Worm (Caenorhabditis elegans) whole organism, L1 larva: ENCODE results near the gene C07A4.2.
A peak's percentile ranks its signal among the peaks of the same experiment; 100 is the strongest.

ENCODE experiments used
- aha-1 ChIP-seq: fragments of 150-350 bp; optimal IDR thresholded peaks from 2 replicates; lab custom pipeline; 2014; ENCODE audit warnings: missing biosample characterization, missing genetic modification characterization
- ama-1 ChIP-seq: fragments of 150-350 bp; optimal IDR thresholded peaks from 2 replicates; lab custom pipeline; 2014
- fos-1 ChIP-seq: fragments of 150-350 bp; optimal IDR thresholded peaks from 2 replicates; lab custom pipeline; 2014; ENCODE audit warnings: missing biosample characterization, missing genetic modification characterization
- mdl-1 ChIP-seq, 2 experiments: fragments of 150-350 bp; optimal IDR thresholded peaks; 2 replicates each; lab custom pipeline; 2014 to 2017; ENCODE audit warnings: missing biosample characterization in 2 of 2, missing genetic modification characterization in 2 of 2, inconsistent platforms in 1 of 2
- nhr-237 ChIP-seq: fragments of 150-350 bp; optimal IDR thresholded peaks from 2 replicates; lab custom pipeline; 2014; ENCODE audit warnings: missing biosample characterization, missing genetic modification characterization
- nhr-28 ChIP-seq: fragments of 150-350 bp; optimal IDR thresholded peaks from 2 replicates; lab custom pipeline; 2014; ENCODE audit warnings: missing biosample characterization, missing genetic modification characterization
- nhr-77 ChIP-seq: fragments of 150-350 bp; optimal IDR thresholded peaks from 2 replicates; lab custom pipeline; 2014; ENCODE audit warnings: missing biosample characterization, missing genetic modification characterization
- pqm-1 ChIP-seq: sonication (generic microtip); optimal IDR thresholded peaks from 3 replicates; lab custom pipeline; 2017; ENCODE audit warnings: missing biosample characterization, missing genetic modification characterization
- skn-1 ChIP-seq: fragments of 150-350 bp; optimal IDR thresholded peaks from 2 replicates; lab custom pipeline; 2014; ENCODE audit warnings: missing biosample characterization, missing genetic modification characterization
- snpc-4 ChIP-seq: fragments of 150-350 bp; optimal IDR thresholded peaks from 2 replicates; lab custom pipeline; 2014; ENCODE audit warnings: missing biosample characterization, missing genetic modification characterization
- tbx-2 ChIP-seq: sonication (generic microtip); optimal IDR thresholded peaks from 2 replicates; lab custom pipeline; 2016; ENCODE audit warnings: missing genetic modification characterization, missing compliant biosample characterization
- unc-30 ChIP-seq: sonication (generic microtip); optimal IDR thresholded peaks from 2 replicates; lab custom pipeline; 2017; ENCODE audit warnings: missing biosample characterization, missing genetic modification characterization
- ztf-4 ChIP-seq: fragments of 150-350 bp; optimal IDR thresholded peaks from 2 replicates; lab custom pipeline; 2014; ENCODE audit warnings: missing biosample characterization, missing genetic modification characterization

ce11 chrX:10141963-10142431, 30.0 kb upstream of the C07A4.2 start, which contains the start of gene oac-14:
- TF ChIP-seq aha-1 (tag; lab: Kevin White, UChicago) (no peak), fos-1 (tag; lab: Kevin White, UChicago) (no peak), ztf-4 (tag; lab: Kevin White, UChicago) (no peak), mdl-1 (tag; optimal IDR thresholded peaks at IDR 0.05; lab: Kevin White, UChicago) (no peak), nhr-28 (tag; lab: Kevin White, UChicago) (no peak), nhr-77 (no peak), nhr-237 (tag; lab: Kevin White, UChicago) (no peak), skn-1 (no peak), ama-1 (lab: Kevin White, UChicago) (no peak), unc-30 (tag; lab: Kevin White, UChicago) (no peak), tbx-2 (tag; lab: Kevin White, UChicago) (no peak), snpc-4 (no peak), pqm-1 (tag; lab: Kevin White, UChicago) (peak; percentile 11)
